Fruit fly (Drosophila melanogaster): Measurements from ENCODE around the gene CG17726.

Gene CG17726

DNA sequence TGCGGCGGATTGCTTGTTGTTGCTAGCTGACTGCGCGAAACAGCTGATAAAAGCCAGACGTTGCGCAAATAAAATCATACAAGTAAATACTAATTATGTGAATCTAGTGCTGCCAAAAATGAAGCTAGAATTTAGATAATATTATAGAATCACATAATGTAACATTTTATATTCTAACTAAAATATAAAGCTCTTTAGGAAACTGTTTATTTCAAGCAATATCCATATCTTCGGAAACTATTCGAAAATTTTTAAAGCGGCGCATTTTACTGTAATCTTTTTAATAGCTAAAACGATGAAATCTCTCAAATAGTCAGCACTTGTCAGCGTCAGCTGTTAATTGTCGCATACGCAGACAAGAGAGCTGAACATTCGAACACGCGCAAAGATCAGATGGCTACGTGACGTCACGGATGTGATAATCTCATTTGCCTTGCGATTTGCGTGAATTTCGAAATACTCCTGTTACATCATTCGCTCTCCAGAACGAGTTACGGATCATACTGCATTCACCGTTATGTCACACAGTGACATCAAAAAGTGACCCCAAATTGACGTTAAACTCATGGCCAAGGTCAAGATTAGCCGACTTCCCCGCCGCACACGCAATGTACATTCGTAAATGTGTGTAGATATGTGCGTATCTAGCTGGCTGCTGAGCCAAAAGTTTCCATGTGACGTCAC lies 16.6 kb downstream of the CG17726 start (continued):
- TF ChIP-seq jigr1 (GFP tag; IDR thresholded peaks at IDR 0.05) (no peak), kay (GFP tag; optimal IDR thresholded peaks at IDR 0.05) (peak; percentile 18), CHES-1-like (GFP tag; optimal IDR thresholded peaks at IDR 0.05) (no peak), CG2875 (GFP tag; optimal IDR thresholded peaks at IDR 0.05) (no peak), Ssrp (tag; optimal IDR thresholded peaks at IDR 0.05) (no peak), aop (GFP tag; IDR thresholded peaks at IDR 0.05) (no peak), Rx (GFP tag; IDR thresholded peaks at IDR 0.05) (no peak), sima (GFP tag; optimal IDR thresholded peaks at IDR 0.05) (no peak), eve (GFP tag; optimal IDR thresholded peaks at IDR 0.05) (no peak), emc (GFP tag; optimal IDR thresholded peaks at IDR 0.05) (no peak), CG13424 (tag; optimal IDR thresholded peaks at IDR 0.05) (no peak), CG12299 (tag; optimal IDR thresholded peaks at IDR 0.05) (peak; percentile 36), stwl (tag; optimal IDR thresholded peaks at IDR 0.05) (no peak), CG11398 (GFP tag; optimal IDR thresholded peaks at IDR 0.05) (no peak), CG10366 (GFP tag; IDR thresholded peaks at IDR 0.05) (no peak), crol (GFP tag; IDR thresholded peaks at IDR 0.05) (no peak), usp (GFP tag; optimal IDR thresholded peaks at IDR 0.05) (no peak), Jarid2 (GFP tag; optimal IDR thresholded peaks at IDR 0.05) (no peak), MBD-R2 (GFP tag; IDR thresholded peaks at IDR 0.05) (no peak; the same call in 1 of the 2 replicates), CG7928 (GFP tag; optimal IDR thresholded peaks at IDR 0.05) (no peak), CG11247 (GFP tag; IDR thresholded peaks at IDR 0.05) (no peak), MTF-1 (GFP tag; optimal IDR thresholded peaks at IDR 0.05; ENCODE audit: borderline replicate concordance) (no peak), Dp (GFP tag; optimal IDR thresholded peaks at IDR 0.05) (no peak), Six4 (GFP tag; optimal IDR thresholded peaks at IDR 0.05) (no peak), Opbp (GFP tag; IDR thresholded peaks at IDR 0.05; ENCODE audit: partially characterized antibody) (no peak), D (optimal IDR thresholded peaks at IDR 0.05) (no peak), D (GFP tag; optimal IDR thresholded peaks at IDR 0.05) (no peak), CG12659 (GFP tag; optimal IDR thresholded peaks at IDR 0.05) (no peak), Blimp-1 (GFP tag; optimal IDR thresholded peaks at IDR 0.05) (no peak), CG6683 (GFP tag; optimal IDR thresholded peaks at IDR 0.05) (peak; percentile 30), CG13296 (GFP tag; optimal IDR thresholded peaks at IDR 0.05) (peak; percentile 77), CG17359 (tag; optimal IDR thresholded peaks at IDR 0.05) (peak; percentile 57), CG16779 (GFP tag; IDR thresholded peaks at IDR 0.05) (no peak), CG7987 (GFP tag; optimal IDR thresholded peaks at IDR 0.05) (peak; percentile 23), Myb (GFP tag; optimal IDR thresholded peaks at IDR 0.05) (no peak), CG10462 (GFP tag; optimal IDR thresholded peaks at IDR 0.05) (no peak), ken (GFP tag; IDR thresholded peaks at IDR 0.05) (no peak), ato (GFP tag; IDR thresholded peaks at IDR 0.05; ENCODE audit: partially characterized antibody) (no peak), Hr78 (GFP tag; optimal IDR thresholded peaks at IDR 0.05) (peak in 1 of 2 experiments; percentile 63), E2f2 (GFP tag; IDR thresholded peaks at IDR 0.05) (no peak), CG17802 (tag; optimal IDR thresholded peaks at IDR 0.05) (no peak), prd (optimal IDR thresholded peaks at IDR 0.05) (no peak), prd (GFP tag; IDR thresholded peaks at IDR 0.05) (peak; percentile 48; the same call in 1 of the 3 replicates), CG4328 (GFP tag; optimal IDR thresholded peaks at IDR 0.05) (no peak), CG14050 (GFP tag; IDR thresholded peaks at IDR 0.05) (no peak), TFAM (GFP tag; optimal IDR thresholded peaks at IDR 0.05) (no peak), Gsc (GFP tag; IDR thresholded peaks at IDR 0.05) (no peak), CG10431 (GFP tag; optimal IDR thresholded peaks at IDR 0.05) (no peak), Spps (tag; optimal IDR thresholded peaks at IDR 0.05) (no peak), tx (GFP tag; optimal IDR thresholded peaks at IDR 0.05) (no peak), CG14014 (GFP tag; IDR thresholded peaks at IDR 0.05) (no peak)

Data from whole organism, embryonic.